Worm (Caenorhabditis elegans) whole organism, early embryonic: ENCODE measurements around the gene mlt-10.
"Not testable (repeated sequence)": the region's sequence is repeated elsewhere in the genome, so short reads cannot be mapped to it uniquely, and the experiment has no call there.

Source experiments
- B0310.2 ChIP-seq: sonication (generic microtip); optimal IDR thresholded peaks from 2 replicates; lab custom pipeline; 2016; ENCODE audit warnings: mild to moderate bottlenecking, missing genetic modification characterization, missing compliant biosample characterization
- F13C5.2 ChIP-seq: sonication (generic microtip); optimal IDR thresholded peaks from 2 replicates; lab custom pipeline; 2017; ENCODE audit warnings: mild to moderate bottlenecking, missing genetic modification characterization, inconsistent platforms, missing compliant biosample characterization
- aly-1 ChIP-seq: sonication (generic microtip); optimal IDR thresholded peaks from 2 replicates; lab custom pipeline; 2016; ENCODE audit warnings: missing genetic modification characterization, missing compliant biosample characterization
- ama-1 ChIP-seq: fragments of 150-350 bp; optimal IDR thresholded peaks from 2 replicates; lab custom pipeline; 2014
- ceh-13 ChIP-seq: fragments of 200-800 bp; sonication (Bioruptor generic); optimal IDR thresholded peaks from 2 replicates; lab custom pipeline; 2018; ENCODE audit warnings: mild to moderate bottlenecking, missing genetic modification characterization, missing compliant biosample characterization
- ceh-36 ChIP-seq: sonication (generic microtip); optimal IDR thresholded peaks from 2 replicates; lab custom pipeline; 2016; ENCODE audit warnings: missing genetic modification characterization, inconsistent platforms, missing compliant biosample characterization
- ets-7 ChIP-seq: sonication (generic microtip); optimal IDR thresholded peaks from 2 replicates; lab custom pipeline; 2016; ENCODE audit warnings: missing genotype, missing genetic modification characterization, missing compliant biosample characterization
- flt-1 ChIP-seq: fragments of 200-800 bp; sonication (Bioruptor generic); IDR thresholded peaks from 2 replicates; pipeline ENCODE4 v1.3.6; 2022; ENCODE audit warnings: missing genetic modification characterization, missing compliant biosample characterization
- hmbx-1 ChIP-seq: sonication (generic microtip); optimal IDR thresholded peaks from 2 replicates; lab custom pipeline; 2016; ENCODE audit warnings: mild to moderate bottlenecking, missing genetic modification characterization, missing compliant biosample characterization
- hmg-4 ChIP-seq: fragments of 200-800 bp; sonication (Bioruptor generic); optimal IDR thresholded peaks from 2 replicates; lab custom pipeline; 2018; ENCODE audit warnings: mild to moderate bottlenecking, missing genetic modification characterization, missing compliant biosample characterization
- hnd-1 ChIP-seq: sonication (generic microtip); optimal IDR thresholded peaks from 2 replicates; lab custom pipeline; 2016; ENCODE audit warnings: missing genetic modification characterization, missing compliant biosample characterization
- pes-1 ChIP-seq: fragments of 200-800 bp; sonication (Bioruptor generic); IDR thresholded peaks from 2 replicates; pipeline ENCODE4 v1.3.6; 2022; ENCODE audit warnings: missing genetic modification reagents, missing genetic modification characterization, missing compliant biosample characterization
- scrt-1 ChIP-seq: fragments of 200-800 bp; sonication (Bioruptor generic); IDR thresholded peaks from 2 replicates; pipeline ENCODE4 v1.3.6; 2022; ENCODE audit warnings: missing genetic modification characterization, missing compliant biosample characterization
- sea-1 ChIP-seq: fragments of 200-800 bp; sonication (Bioruptor generic); conservative IDR thresholded peaks from 2 replicates; pipeline ENCODE4 v1.3.6; 2022; ENCODE audit warnings: missing genetic modification characterization, missing compliant biosample characterization
- tbx-11 ChIP-seq: fragments of 200-800 bp; sonication (Bioruptor generic); IDR thresholded peaks from 2 replicates; pipeline ENCODE4 v1.3.6; 2022; ENCODE audit warnings: missing genetic modification characterization, missing compliant biosample characterization
- tbx-37 ChIP-seq: fragments of 200-800 bp; sonication (Bioruptor generic); conservative IDR thresholded peaks from 2 replicates; pipeline ENCODE4 v1.3.6; 2022; ENCODE audit warnings: missing genetic modification reagents, missing genetic modification characterization, missing compliant biosample characterization
- tra-4 ChIP-seq: sonication (generic microtip); optimal IDR thresholded peaks from 2 replicates; lab custom pipeline; 2017; ENCODE audit warnings: missing genetic modification characterization, missing compliant biosample characterization

mlt-10 gene

DNA sequence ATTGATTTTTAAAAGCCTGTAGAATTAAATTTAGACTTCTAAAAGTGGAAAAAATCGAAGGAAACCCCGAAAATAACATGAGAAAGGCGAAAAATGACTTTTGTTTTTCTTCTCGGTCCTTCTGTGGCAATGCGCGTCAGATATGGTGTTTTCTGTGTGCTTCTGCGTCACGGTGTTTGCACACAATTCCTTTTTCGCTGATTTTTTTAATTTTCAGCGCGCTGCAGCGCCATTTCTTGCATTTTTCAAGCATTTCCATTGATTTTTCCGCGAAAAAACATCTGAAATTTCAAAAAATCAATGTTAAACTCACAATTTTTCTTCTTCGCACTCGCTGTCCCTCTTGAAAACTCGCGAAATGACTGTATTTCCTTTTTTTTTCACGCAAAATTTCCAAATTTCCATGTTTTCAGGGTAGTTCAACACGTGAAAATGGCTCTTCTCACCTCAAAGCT lies 33.7 kb downstream of the mlt-10 start, which contains the start of the genes cdc-37 and W08F4.3:
Gene cdc-37, minus strand, starts transcription at position 405 of the 455 bp plus-strand sequence.
Gene W08F4.3, plus strand, starts transcription at position 414 of the 455 bp plus-strand sequence.
- TF ChIP-seq ceh-13 (GFP tag; lab: Kevin White, UChicago) (no peak), ets-7 (tag; lab: Kevin White, UChicago) (no peak), pes-1 (no peak), scrt-1 (GFP tag; lab: Robert Waterston, UW) (no peak), aly-1 (no peak), F13C5.2 (tag; lab: Kevin White, UChicago) (no peak), tbx-11 (GFP tag; lab: Robert Waterston, UW) (no peak), ceh-36 (tag; lab: Kevin White, UChicago) (no peak), sea-1 (GFP tag; lab: Robert Waterston, UW) (no peak), B0310.2 (tag; lab: Kevin White, UChicago) (no peak), hnd-1 (tag; lab: Kevin White, UChicago) (no peak), ama-1 (lab: Kevin White, UChicago) (no peak), tbx-37 (GFP tag; lab: Robert Waterston, UW) (no peak), hmbx-1 (no peak), flt-1 (GFP tag; lab: Robert Waterston, UW) (no peak), hmg-4 (GFP tag; lab: Kevin White, UChicago) (no peak), tra-4 (no peak)

DNA sequence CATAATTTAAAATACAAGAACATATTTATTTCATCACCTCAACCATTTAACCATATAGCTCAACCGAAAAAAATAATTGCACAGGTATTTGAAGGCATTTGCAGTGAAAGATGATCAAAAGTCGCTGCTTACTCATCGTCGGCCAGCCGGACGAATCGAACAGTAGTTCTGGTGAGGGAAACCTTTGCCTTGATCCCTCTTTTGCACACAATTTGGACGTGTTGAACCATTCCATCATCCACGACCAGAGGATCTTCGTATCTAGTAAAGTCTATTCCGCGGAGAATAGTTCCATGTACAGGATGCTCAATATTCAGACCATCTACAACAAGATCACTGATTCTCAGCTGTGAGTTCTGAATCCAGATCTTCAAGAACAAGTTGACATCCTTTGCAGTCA lies 35.5 kb downstream of the mlt-10 start:
- TF ChIP-seq pes-1 (no peak), hnd-1 (tag; lab: Kevin White, UChicago) (no peak), tbx-11 (GFP tag; lab: Robert Waterston, UW) (no peak), ama-1 (lab: Kevin White, UChicago) (no peak)

DNA sequence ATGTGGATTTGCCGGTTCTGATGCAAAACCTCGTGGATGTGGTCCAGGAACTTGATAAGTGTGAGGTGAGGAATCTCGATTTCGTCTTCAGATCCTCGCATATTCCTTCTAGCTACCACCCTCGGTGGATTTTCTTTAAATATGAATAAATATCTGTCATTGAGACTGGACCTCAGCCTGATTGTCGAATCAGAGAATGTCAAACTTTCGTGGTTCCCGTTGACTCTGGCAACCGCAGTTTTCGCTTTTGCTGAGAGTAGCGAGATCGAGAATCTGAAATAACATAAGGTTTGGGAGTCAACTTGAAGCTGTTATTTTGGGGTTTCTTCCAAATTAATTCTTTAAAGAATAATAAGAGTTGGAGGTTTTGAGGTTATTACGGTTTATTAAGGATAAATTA lies 36.1 kb downstream of the mlt-10 start, which contains the start of gene fbxb-14:
Gene fbxb-14, minus strand, starts transcription at position 101 of the 400 bp plus-strand sequence.
- TF ChIP-seq tbx-37 (GFP tag; lab: Robert Waterston, UW) (no peak), F13C5.2 (tag; lab: Kevin White, UChicago) (no peak), scrt-1 (GFP tag; lab: Robert Waterston, UW) (no peak), hmg-4 (GFP tag; lab: Kevin White, UChicago) (no peak)

DNA sequence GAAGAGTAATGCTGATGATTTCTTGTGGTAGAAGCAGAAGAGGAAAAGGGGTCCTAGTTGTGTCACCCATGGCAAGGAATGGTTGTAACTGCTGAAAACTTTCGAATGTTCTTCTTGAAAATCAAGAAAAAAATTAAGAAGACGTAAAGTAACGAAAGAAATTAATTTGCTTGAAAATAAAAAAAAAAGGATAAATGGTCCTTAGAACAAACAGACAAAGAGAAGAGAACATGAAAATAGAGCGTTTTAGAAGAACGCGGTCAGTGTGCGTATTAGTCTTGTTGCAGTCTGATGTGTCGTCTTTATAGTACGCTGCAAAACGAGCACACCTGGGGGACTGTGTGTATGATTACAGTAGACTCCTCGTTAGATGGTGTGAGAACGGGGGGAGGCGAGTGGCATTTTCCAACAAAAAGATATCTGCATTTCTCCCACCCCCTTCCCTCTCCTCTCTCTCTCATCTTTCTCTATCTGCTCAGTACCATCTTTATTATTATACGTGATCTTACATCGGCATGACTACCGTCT lies 37.9 kb downstream of the mlt-10 start, which contains the start of the genes W08F4.12 and W08F4.13:
Gene W08F4.12, minus strand, starts transcription at position 101 of the 528 bp plus-strand sequence.
Gene W08F4.13, plus strand, starts transcription at position 478 of the 528 bp plus-strand sequence.
- no peak for TF ChIP-seq ets-7 (tag; lab: Kevin White, UChicago)
- TF ChIP-seq F13C5.2 (tag; lab: Kevin White, UChicago): no peak
- no peak for TF ChIP-seq tra-4
- no peak for TF ChIP-seq hmg-4 (GFP tag; lab: Kevin White, UChicago)
- TF ChIP-seq sea-1 (GFP tag; lab: Robert Waterston, UW): no peak
- TF ChIP-seq aly-1: no peak
- no peak for TF ChIP-seq scrt-1 (GFP tag; lab: Robert Waterston, UW)
- no peak for TF ChIP-seq pes-1
- TF ChIP-seq tbx-11 (GFP tag; lab: Robert Waterston, UW): no peak
- TF ChIP-seq ceh-36 (tag; lab: Kevin White, UChicago): no peak
- no peak for TF ChIP-seq flt-1 (GFP tag; lab: Robert Waterston, UW)
- no peak for TF ChIP-seq ceh-13 (GFP tag; lab: Kevin White, UChicago)
- no peak for TF ChIP-seq ama-1 (lab: Kevin White, UChicago)
- TF ChIP-seq tbx-37 (GFP tag; lab: Robert Waterston, UW): no peak
- no peak for TF ChIP-seq hnd-1 (tag; lab: Kevin White, UChicago)
- TF ChIP-seq B0310.2 (tag; lab: Kevin White, UChicago): no peak
- TF ChIP-seq hmbx-1: no peak

DNA sequence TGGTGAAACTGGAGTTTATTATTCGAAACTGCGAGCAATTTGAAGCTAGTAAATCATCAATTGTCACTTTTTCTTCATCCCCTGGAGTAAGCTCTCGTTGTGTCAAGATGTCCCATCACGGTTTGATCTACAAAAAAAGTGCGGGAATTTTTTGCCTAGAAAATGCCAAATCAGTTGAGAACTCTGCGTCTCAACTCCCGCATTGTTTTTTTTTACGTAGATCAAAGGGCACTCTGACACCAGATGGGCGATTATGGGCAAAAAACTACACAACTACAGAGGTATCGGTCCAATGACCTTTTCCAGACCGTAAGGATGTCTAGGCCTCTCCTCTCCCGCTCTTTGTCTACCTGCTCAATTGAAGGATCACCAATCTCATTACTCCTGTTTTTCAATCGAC lies 41.0 kb downstream of the mlt-10 start, which contains the start of gene fbxb-34:
Gene fbxb-34, plus strand, starts transcription at position 301 of the 400 bp plus-strand sequence.
- no peak for TF ChIP-seq hmbx-1
- no peak for TF ChIP-seq ama-1 (lab: Kevin White, UChicago)
- no peak for TF ChIP-seq tbx-11 (GFP tag; lab: Robert Waterston, UW)
- no peak for TF ChIP-seq hmg-4 (GFP tag; lab: Kevin White, UChicago)
- no peak for TF ChIP-seq F13C5.2 (tag; lab: Kevin White, UChicago)
- TF ChIP-seq ets-7 (tag; lab: Kevin White, UChicago): no peak
- no peak for TF ChIP-seq flt-1 (GFP tag; lab: Robert Waterston, UW)
- TF ChIP-seq hnd-1 (tag; lab: Kevin White, UChicago): no peak
- no peak for TF ChIP-seq tbx-37 (GFP tag; lab: Robert Waterston, UW)

DNA sequence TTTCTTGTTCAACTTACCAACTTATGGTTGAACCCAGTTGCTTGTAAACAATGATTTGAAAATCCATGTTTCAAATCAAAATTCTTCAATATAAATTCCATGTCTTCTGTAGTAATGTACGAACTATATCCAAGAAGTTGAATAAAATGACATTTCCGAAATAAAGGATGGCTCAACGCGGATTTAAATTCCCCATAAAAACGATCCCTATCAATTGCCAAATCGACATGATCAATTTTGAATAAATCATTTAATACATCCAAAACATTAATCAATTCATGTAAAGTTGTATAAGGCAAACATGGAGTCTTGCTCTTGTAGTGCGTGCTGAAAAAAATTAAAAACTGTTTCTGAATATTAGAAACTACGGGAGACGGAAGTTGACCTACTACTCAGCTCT lies 44.6 kb downstream of the mlt-10 start, which contains the start of gene W08F4.10:
Gene W08F4.10, minus strand, starts transcription at position 101 of the 400 bp plus-strand sequence.
- TF ChIP-seq tbx-37 (GFP tag; lab: Robert Waterston, UW) (no peak), F13C5.2 (tag; lab: Kevin White, UChicago) (no peak), ama-1 (lab: Kevin White, UChicago) (no peak), pes-1 (no peak), hmg-4 (GFP tag; lab: Kevin White, UChicago) (no peak), sea-1 (GFP tag; lab: Robert Waterston, UW) (no peak), hnd-1 (tag; lab: Kevin White, UChicago) (no peak), flt-1 (GFP tag; lab: Robert Waterston, UW) (no peak), ets-7 (tag; lab: Kevin White, UChicago) (no peak), ceh-13 (GFP tag; lab: Kevin White, UChicago) (no peak), scrt-1 (GFP tag; lab: Robert Waterston, UW) (no peak), aly-1 (no peak), hmbx-1 (no peak), tra-4 (no peak), tbx-11 (GFP tag; lab: Robert Waterston, UW) (no peak), ceh-36 (tag; lab: Kevin White, UChicago) (no peak), B0310.2 (tag; lab: Kevin White, UChicago) (no peak)

DNA sequence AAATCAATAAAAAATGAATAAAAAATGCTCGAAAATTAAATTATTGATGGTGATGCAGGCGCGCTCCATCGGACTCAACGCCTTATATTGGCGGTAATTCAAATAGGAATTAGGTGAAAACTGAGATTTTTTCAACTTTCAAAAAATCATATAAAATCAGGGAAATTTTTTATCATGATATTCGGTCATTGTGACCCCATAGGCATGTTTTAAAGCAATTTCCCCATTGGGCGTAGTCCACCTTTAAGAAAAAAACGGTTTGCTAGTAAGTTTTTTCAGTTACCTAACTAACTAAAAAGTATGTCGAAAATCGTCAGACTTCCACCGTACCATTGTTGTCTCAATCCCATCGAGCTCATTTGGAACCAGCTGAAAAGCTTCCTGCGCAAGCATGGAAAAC lies 46.7 kb downstream of the mlt-10 start, which contains the start of gene W08F4.1:
Gene W08F4.1, plus strand, starts transcription at position 301 of the 400 bp plus-strand sequence.
- not testable (repeated sequence) for TF ChIP-seq ceh-13 (GFP tag; lab: Kevin White, UChicago); hnd-1 (tag; lab: Kevin White, UChicago); tbx-37 (GFP tag; lab: Robert Waterston, UW)
